Worm (Caenorhabditis elegans) whole organism, L4 larva: ENCODE results near the gene K12D9.1.

ENCODE experiments used
- F26F4.8 ChIP-seq: fragments of 200-800 bp; sonication (Bioruptor generic); conservative IDR thresholded peaks from 2 replicates; pipeline ENCODE4 v1.3.6; 2022; ENCODE audit warnings: missing genetic modification characterization, missing compliant biosample characterization
- T26A8.4 ChIP-seq: fragments of 200-800 bp; sonication (Bioruptor generic); IDR thresholded peaks from 2 replicates; pipeline ENCODE4 v1.3.6; 2022; ENCODE audit warnings: missing genetic modification characterization, missing compliant biosample characterization
- Y5F2A.4 ChIP-seq: fragments of 200-800 bp; sonication (Bioruptor generic); optimal IDR thresholded peaks from 2 replicates; lab custom pipeline; 2018; ENCODE audit warnings: mild to moderate bottlenecking, missing genetic modification characterization, missing compliant biosample characterization
- ZK337.2 ChIP-seq: fragments of 200-800 bp; sonication (Bioruptor generic); IDR thresholded peaks from 2 replicates; pipeline ENCODE4 v1.3.6; 2022; ENCODE audit warnings: missing genetic modification reagents, missing genetic modification characterization, missing compliant biosample characterization
- aha-1 ChIP-seq: fragments of 150-350 bp; peaks from one replicate; lab custom pipeline; 2014; ENCODE audit warnings: missing biosample characterization, missing genetic modification characterization
- aly-2 ChIP-seq: sonication (generic microtip); optimal IDR thresholded peaks from 2 replicates; lab custom pipeline; 2018; ENCODE audit warnings: missing biosample characterization, missing genetic modification characterization
- ama-1 ChIP-seq: fragments of 150-350 bp; optimal IDR thresholded peaks from 2 replicates; lab custom pipeline; 2014; ENCODE audit warnings: inconsistent platforms, mixed read lengths
- attf-4 ChIP-seq: sonication (generic microtip); optimal IDR thresholded peaks from 3 replicates; lab custom pipeline; 2017; ENCODE audit warnings: missing biosample characterization, missing genetic modification characterization
- ceh-20 ChIP-seq: fragments of 200-800 bp; sonication (Bioruptor generic); IDR thresholded peaks from 2 replicates; pipeline ENCODE4 v1.3.6; 2022; ENCODE audit warnings: missing genetic modification reagents, missing genetic modification characterization, missing compliant biosample characterization
- ceh-28 ChIP-seq: fragments of 150-350 bp; optimal IDR thresholded peaks from 2 replicates; lab custom pipeline; 2014; ENCODE audit warnings: missing biosample characterization, missing genetic modification reagents, missing genetic modification characterization
- ceh-44 ChIP-seq: fragments of 200-800 bp; sonication (Bioruptor generic); IDR thresholded peaks from 2 replicates; pipeline ENCODE4 v1.3.6; 2022; ENCODE audit warnings: missing genetic modification reagents, missing genetic modification characterization, missing compliant biosample characterization
- ceh-62 ChIP-seq: sonication (generic microtip); optimal IDR thresholded peaks from 2 replicates; lab custom pipeline; 2017; ENCODE audit warnings: missing biosample characterization, missing genetic modification characterization
- cey-2 ChIP-seq: sonication (generic microtip); optimal IDR thresholded peaks from 3 replicates; lab custom pipeline; 2017; ENCODE audit warnings: missing genetic modification characterization, mild to moderate bottlenecking, missing compliant biosample characterization, antibody characterized with exemption, borderline replicate concordance; ENCODE audit not compliant: insufficient read depth
- daf-16 ChIP-seq, 3 experiments: sonication (generic microtip); optimal IDR thresholded peaks; 2 replicates each; lab custom pipeline; 2016 to 2017; ENCODE audit warnings: missing genetic modification characterization in 3 of 3, missing genetic modification reagents in 3 of 3, mild to moderate bottlenecking in 2 of 3, missing compliant biosample characterization in 2 of 3, missing biosample characterization in 1 of 3, moderate library complexity in 1 of 3
- daf-19 ChIP-seq: fragments of 200-800 bp; sonication (Bioruptor generic); conservative IDR thresholded peaks from 2 replicates; pipeline ENCODE4 v1.3.6; 2022; ENCODE audit warnings: missing genetic modification characterization, missing compliant biosample characterization
- dmd-8 ChIP-seq: fragments of 200-800 bp; sonication (Bioruptor generic); IDR thresholded peaks from 2 replicates; pipeline ENCODE4 v1.3.6; 2022; ENCODE audit warnings: missing genetic modification characterization, missing compliant biosample characterization
- dpl-1 ChIP-seq: fragments of 150-350 bp; optimal IDR thresholded peaks from 2 replicates; lab custom pipeline; 2014; ENCODE audit warnings: missing biosample characterization, missing genetic modification reagents, missing genetic modification characterization
- dve-1 ChIP-seq: sonication (generic microtip); optimal IDR thresholded peaks from 2 replicates; lab custom pipeline; 2017; ENCODE audit warnings: antibody characterized with exemption, mild to moderate bottlenecking, missing genetic modification characterization, missing compliant biosample characterization; ENCODE audit not compliant: insufficient read depth
- egl-27 ChIP-seq: sonication (generic microtip); optimal IDR thresholded peaks from 3 replicates; lab custom pipeline; 2017; ENCODE audit warnings: missing biosample characterization, missing genetic modification reagents, missing genetic modification characterization
- fos-1 ChIP-seq: fragments of 150-350 bp; optimal IDR thresholded peaks from 2 replicates; lab custom pipeline; 2014; ENCODE audit warnings: missing biosample characterization, missing genetic modification characterization
- hif-1 ChIP-seq, 2 experiments: sonication (generic microtip); optimal IDR thresholded peaks; 2 replicates each; lab custom pipeline; 2016 to 2017; ENCODE audit warnings: missing compliant biosample characterization in 2 of 2, missing genetic modification characterization in 2 of 2, missing genetic modification reagents in 2 of 2, missing genotype in 2 of 2, mild to moderate bottlenecking in 1 of 2
- lin-13 ChIP-seq: fragments of 150-350 bp; optimal IDR thresholded peaks from 2 replicates; lab custom pipeline; 2014; ENCODE audit warnings: missing biosample characterization, missing genetic modification reagents, missing genetic modification characterization
- lin-39 ChIP-seq: fragments of 150-350 bp; optimal IDR thresholded peaks from 2 replicates; lab custom pipeline; 2014; ENCODE audit warnings: missing biosample characterization, missing genetic modification reagents, missing genetic modification characterization
- lsy-2 ChIP-seq, 2 experiments: fragments of 150-350 bp in 1 of 2; sonication (generic microtip) in 1 of 2; optimal IDR thresholded peaks; 2 replicates each; lab custom pipeline; 2014 to 2017; ENCODE audit warnings: missing biosample characterization in 2 of 2, missing genetic modification characterization in 2 of 2
- madf-9 ChIP-seq: fragments of 200-800 bp; sonication (Bioruptor generic); conservative IDR thresholded peaks from 2 replicates; pipeline ENCODE4 v1.3.6; 2022; ENCODE audit warnings: missing genetic modification reagents, missing genetic modification characterization, missing compliant biosample characterization
- mdl-1 ChIP-seq, 2 experiments: fragments of 150-350 bp in 1 of 2; sonication (generic microtip) in 1 of 2; optimal IDR thresholded peaks; 2 replicates each; lab custom pipeline; 2014 to 2017; ENCODE audit warnings: missing biosample characterization in 2 of 2, missing genetic modification characterization in 2 of 2
- nhr-237 ChIP-seq: sonication (generic microtip); optimal IDR thresholded peaks from 2 replicates; lab custom pipeline; 2017; ENCODE audit warnings: missing biosample characterization, missing genetic modification characterization
- nhr-25 ChIP-seq: sonication (generic microtip); optimal IDR thresholded peaks from 2 replicates; lab custom pipeline; 2017; ENCODE audit warnings: missing genetic modification characterization, mild to moderate bottlenecking, missing compliant biosample characterization, antibody characterized with exemption, moderate library complexity, borderline replicate concordance; ENCODE audit not compliant: insufficient read depth
- nhr-42 ChIP-seq: fragments of 200-800 bp; sonication (Bioruptor generic); IDR thresholded peaks from 2 replicates; pipeline ENCODE4 v1.3.6; 2022; ENCODE audit warnings: missing genetic modification characterization, missing compliant biosample characterization
- nhr-76 ChIP-seq: fragments of 150-350 bp; optimal IDR thresholded peaks from 2 replicates; lab custom pipeline; 2014; ENCODE audit warnings: missing biosample characterization, missing genetic modification characterization
- php-3 ChIP-seq: fragments of 200-800 bp; sonication (Bioruptor generic); IDR thresholded peaks from 2 replicates; pipeline ENCODE4 v1.3.6; 2022; ENCODE audit warnings: missing genetic modification reagents, missing genetic modification characterization, missing compliant biosample characterization
- pqm-1 ChIP-seq: sonication (generic microtip); optimal IDR thresholded peaks from 2 replicates; lab custom pipeline; 2017; ENCODE audit warnings: missing biosample characterization, missing genetic modification characterization
- set-16 ChIP-seq: fragments of 200-800 bp; sonication (Bioruptor generic); IDR thresholded peaks from 2 replicates; pipeline ENCODE4 v1.3.6; 2022; ENCODE audit warnings: missing genetic modification reagents, missing genetic modification characterization, missing compliant biosample characterization
- tag-97 ChIP-seq: fragments of 200-800 bp; sonication (Bioruptor generic); IDR thresholded peaks from 2 replicates; pipeline ENCODE4 v1.3.6; 2022; ENCODE audit warnings: missing genetic modification characterization, missing compliant biosample characterization
- unc-62 ChIP-seq, 3 experiments: fragments of 150-350 bp in 1 of 3; sonication (generic microtip); optimal IDR thresholded peaks in 2 of 3; peaks in 1 of 3; 1 replicate in 1 of 3; 2 replicates in 2 of 3; lab custom pipeline; 2014 to 2017; ENCODE audit warnings: missing biosample characterization in 3 of 3, missing genetic modification characterization in 3 of 3, missing genetic modification reagents in 3 of 3, missing genotype in 1 of 3
- zag-1 ChIP-seq: fragments of 150-350 bp; optimal IDR thresholded peaks from 2 replicates; lab custom pipeline; 2014; ENCODE audit warnings: missing biosample characterization, missing genetic modification characterization
- zfp-3 ChIP-seq: fragments of 200-800 bp; sonication (Bioruptor generic); conservative IDR thresholded peaks from 2 replicates; pipeline ENCODE4 v1.3.6; 2022; ENCODE audit warnings: missing genetic modification reagents, missing genetic modification characterization, missing compliant biosample characterization

The K12D9.1 gene

DNA sequence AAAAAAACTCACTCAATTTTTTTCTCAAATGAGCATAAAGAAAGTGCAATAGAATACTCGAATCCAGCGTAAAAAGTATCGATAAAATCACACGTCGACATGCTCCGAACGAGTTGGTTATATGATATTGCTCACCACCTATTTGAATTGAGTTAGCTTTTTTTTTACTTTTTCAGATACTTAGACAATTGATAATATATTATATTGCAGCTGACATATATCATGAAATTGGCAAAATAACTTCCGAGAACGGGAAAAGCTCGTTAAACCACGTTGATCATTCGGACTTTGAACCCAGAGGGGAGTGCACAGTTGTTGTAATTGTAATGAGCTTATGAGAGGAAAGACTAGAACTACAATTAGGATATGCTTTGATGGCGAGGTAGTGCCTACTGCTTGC, 3.8 kb upstream of the K12D9.1 start, which contains the start of gene srw-136:
Gene srw-136 (minus strand): TSS at position 101 of the 400 bp plus-strand sequence.
- no peak for TF ChIP-seq daf-19 (GFP tag; lab: Robert Waterston, UW)
- peak in 1 of 2 experiments; percentile 41 for TF ChIP-seq unc-62 (GFP tag; optimal IDR thresholded peaks at IDR 0.05 in 1 of 2; lab: Kevin White, UChicago)
- no peak for TF ChIP-seq unc-62 (tag; optimal IDR thresholded peaks at IDR 0.05; lab: Kevin White, UChicago)
- TF ChIP-seq, all 104 proteins: peak for 1

DNA sequence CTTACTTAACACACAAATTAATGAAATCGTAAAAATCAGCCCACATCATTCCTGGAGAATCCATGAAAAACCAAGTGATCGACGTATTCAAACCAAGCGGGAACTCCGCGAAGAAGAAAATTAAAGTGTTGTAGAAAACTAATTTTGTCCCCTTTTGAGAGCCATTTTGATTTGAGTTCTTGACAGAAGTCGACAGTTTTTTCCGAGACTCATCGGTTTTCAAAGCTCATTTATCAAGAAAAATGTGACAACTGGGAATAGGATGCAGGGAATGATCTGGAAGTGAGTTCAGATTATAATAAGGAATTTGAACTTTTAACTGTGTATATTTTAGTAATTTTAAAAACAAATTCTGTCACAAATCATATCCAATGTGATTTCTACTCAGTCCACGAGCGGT, 2.9 kb upstream of the K12D9.1 start, which contains the start of gene srw-135:
Gene srw-135 (minus strand): TSS at position 101 of the 400 bp plus-strand sequence.
- TF ChIP-seq php-3: no peak
- TF ChIP-seq ceh-28 (tag; lab: Kevin White, UChicago): no peak
- no peak for TF ChIP-seq ZK337.2 (GFP tag; lab: Robert Waterston, UW)
- no peak for TF ChIP-seq lsy-2 (tag; optimal IDR thresholded peaks at IDR 0.05; lab: Kevin White, UChicago)
- TF ChIP-seq nhr-76 (tag; lab: Kevin White, UChicago): no peak
- TF ChIP-seq nhr-42 (GFP tag; lab: Robert Waterston, UW): no peak
- TF ChIP-seq nhr-237 (tag; lab: Kevin White, UChicago): no peak
- TF ChIP-seq aha-1 (tag; lab: Kevin White, UChicago): peak; percentile 44
- peak in 1 of 2 experiments; percentile 20 for TF ChIP-seq unc-62 (GFP tag; optimal IDR thresholded peaks at IDR 0.05 in 1 of 2; lab: Kevin White, UChicago)
- TF ChIP-seq unc-62 (tag; optimal IDR thresholded peaks at IDR 0.05; lab: Kevin White, UChicago): no peak

DNA sequence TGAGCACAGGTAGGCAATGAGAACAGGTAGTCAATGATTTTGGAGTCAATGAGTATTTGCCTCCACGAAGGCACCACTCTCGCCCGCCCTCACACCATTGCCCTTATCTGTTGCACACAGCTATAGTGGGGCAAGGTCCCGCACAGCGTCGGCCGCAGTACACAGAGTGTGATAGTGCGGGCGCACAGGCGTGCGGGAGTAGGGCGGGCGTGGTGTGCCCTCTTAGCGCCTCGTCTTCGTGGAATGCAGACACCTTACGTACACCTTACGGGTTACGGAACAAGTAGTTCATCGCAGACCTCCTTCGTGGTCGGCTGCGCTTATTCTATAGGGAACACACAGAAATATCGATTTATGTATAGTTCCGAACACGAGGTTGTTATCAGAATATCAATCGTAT, 3.6 kb downstream of the K12D9.1 start:
- TF ChIP-seq dve-1 (tag; lab: Kevin White, UChicago) (no peak), lsy-2 (tag; optimal IDR thresholded peaks at IDR 0.05; lab: Kevin White, UChicago) (no peak), lin-39 (tag; lab: Kevin White, UChicago) (no peak), ceh-62 (no peak), Y5F2A.4 (GFP tag; lab: Kevin White, UChicago) (no peak), lin-13 (no peak), set-16 (peak; percentile 54), nhr-42 (GFP tag; lab: Robert Waterston, UW) (no peak), hif-1 (tag; optimal IDR thresholded peaks at IDR 0.05; lab: Kevin White, UChicago) (no peak), daf-16 (GFP tag; optimal IDR thresholded peaks at IDR 0.05; lab: Kevin White, UChicago) (no peak), daf-16 (tag; optimal IDR thresholded peaks at IDR 0.05; lab: Kevin White, UChicago) (no peak), nhr-25 (no peak), tag-97 (GFP tag; lab: Robert Waterston, UW) (no peak), dmd-8 (GFP tag; lab: Robert Waterston, UW) (0 out of 2 replicates have a peak, but pooled peaks have one; percentile 30), ceh-44 (GFP tag; lab: Robert Waterston, UW) (0 out of 2 replicates have a peak, but pooled peaks have one; percentile 11), F26F4.8 (GFP tag; lab: Robert Waterston, UW) (no peak), mdl-1 (tag; optimal IDR thresholded peaks at IDR 0.05; lab: Kevin White, UChicago) (no peak), egl-27 (tag; lab: Kevin White, UChicago) (no peak), zag-1 (tag; lab: Kevin White, UChicago) (no peak), nhr-237 (tag; lab: Kevin White, UChicago) (no peak), pqm-1 (tag; lab: Kevin White, UChicago) (no peak), T26A8.4 (no peak), attf-4 (tag; lab: Kevin White, UChicago) (no peak), dpl-1 (GFP tag; lab: Kevin White, UChicago) (no peak), aly-2 (no peak), cey-2 (no peak), ama-1 (lab: Kevin White, UChicago) (no peak), zfp-3 (GFP tag; lab: Robert Waterston, UW) (no peak)

DNA sequence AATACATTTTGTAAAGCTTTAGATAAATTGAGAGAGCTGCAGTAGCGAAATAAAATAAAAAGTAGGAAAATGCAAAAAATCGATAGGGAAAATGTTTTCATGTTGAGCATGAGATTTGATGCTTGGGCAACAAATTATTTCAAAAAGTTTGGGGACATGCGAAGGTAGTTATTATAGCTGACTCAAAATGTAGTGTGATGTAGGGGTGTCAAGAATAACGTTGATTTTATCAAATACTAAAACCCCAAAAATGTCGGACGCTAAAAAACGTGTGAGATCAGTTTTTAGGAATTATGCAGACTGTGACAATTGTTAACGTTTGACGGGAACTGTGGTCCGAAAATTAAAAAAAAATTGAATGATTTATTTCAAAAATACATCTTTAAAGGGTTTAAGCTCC, 7.0 kb downstream of the K12D9.1 start, which contains the start of gene irld-12:
Gene irld-12 (minus strand): TSS at position 101 of the 400 bp plus-strand sequence.
- TF ChIP-seq madf-9 (GFP tag; lab: Robert Waterston, UW) (no peak), ceh-20 (no peak), zfp-3 (GFP tag; lab: Robert Waterston, UW) (no peak), fos-1 (tag; lab: Kevin White, UChicago) (no peak)
